Worm (Caenorhabditis elegans): Measurements from ENCODE around the gene Y41D4B.11.

Y41D4B.11 gene

ce11 chrIV:1657069-1657468 lies 51.6 kb downstream of the Y41D4B.11 start:
- TF ChIP-seq W03F9.2 (tag; optimal IDR thresholded peaks at IDR 0.05) (no peak), him-1 (tag; optimal IDR thresholded peaks at IDR 0.05) (no peak), dao-5 (tag; optimal IDR thresholded peaks at IDR 0.05) (no peak)

Data from whole organism, L4/young adult.